Fruit fly (Drosophila melanogaster) whole organism, embryonic: ENCODE results near the gene CrzR.

ENCODE experiments used
- Bgb ChIP-seq: fragments of 200-800 bp; sonication (Bioruptor generic); IDR thresholded peaks from 2 replicates; pipeline ENCODE4 v1.3.6; 2022; ENCODE audit warnings: missing biosample characterization, missing genetic modification characterization; ENCODE audit not compliant: partially characterized antibody
- CG10321 ChIP-seq: fragments of 200-800 bp; sonication (Bioruptor generic); IDR thresholded peaks from 2 replicates; pipeline ENCODE4 v1.3.6; 2022; ENCODE audit warnings: missing biosample characterization, missing genetic modification characterization
- CG10431 ChIP-seq: fragments of 200-800 bp; sonication (Bioruptor generic); optimal IDR thresholded peaks from 3 replicates; lab custom pipeline; 2018; ENCODE audit warnings: missing biosample characterization, mild to moderate bottlenecking, missing genetic modification characterization
- CG14441 ChIP-seq: fragments of 200-800 bp; sonication (Bioruptor generic); IDR thresholded peaks from 2 replicates; pipeline ENCODE4 v1.3.6; 2022; ENCODE audit warnings: missing biosample characterization, missing genetic modification characterization
- CG1602 ChIP-seq: fragments of 200-800 bp; sonication (Bioruptor generic); optimal IDR thresholded peaks from 3 replicates; lab custom pipeline; 2016; ENCODE audit warnings: missing biosample characterization, missing genetic modification characterization
- CG1647 ChIP-seq: fragments of 200-800 bp; sonication (Bioruptor generic); optimal IDR thresholded peaks from 3 replicates; lab custom pipeline; 2016; ENCODE audit warnings: missing biosample characterization, missing genetic modification characterization
- CG18476 ChIP-seq: fragments of 200-800 bp; sonication (Bioruptor generic); optimal IDR thresholded peaks from 2 replicates; lab custom pipeline; 2016; ENCODE audit warnings: missing biosample characterization, mild to moderate bottlenecking, missing genetic modification characterization
- CG30431 ChIP-seq: fragments of 200-800 bp; sonication (Bioruptor generic); optimal IDR thresholded peaks from 2 replicates; lab custom pipeline; 2017; ENCODE audit warnings: missing biosample characterization, missing genetic modification characterization
- CG3065 ChIP-seq: fragments of 200-800 bp; sonication (Bioruptor generic); optimal IDR thresholded peaks from 2 replicates; lab custom pipeline; 2016; ENCODE audit warnings: missing biosample characterization, missing genetic modification characterization
- CG3838 ChIP-seq: fragments of 200-800 bp; sonication (Bioruptor generic); optimal IDR thresholded peaks from 3 replicates; lab custom pipeline; 2016; ENCODE audit warnings: missing biosample characterization, missing genetic modification characterization
- CG5180 ChIP-seq: fragments of 200-800 bp; sonication (Bioruptor generic); optimal IDR thresholded peaks from 3 replicates; lab custom pipeline; 2017; ENCODE audit warnings: missing biosample characterization, missing genetic modification characterization, mild to moderate bottlenecking, moderate library complexity, missing genetic modification reagents
- CG9727 ChIP-seq: fragments of 200-800 bp; sonication (Bioruptor generic); optimal IDR thresholded peaks from 3 replicates; lab custom pipeline; 2017; ENCODE audit warnings: missing biosample characterization, mild to moderate bottlenecking, missing genetic modification characterization
- D19B ChIP-seq: fragments of 200-800 bp; sonication (Bioruptor generic); optimal IDR thresholded peaks from 2 replicates; lab custom pipeline; 2017; ENCODE audit warnings: missing biosample characterization, mild to moderate bottlenecking, missing genetic modification characterization
- Dbx ChIP-seq: fragments of 200-800 bp; sonication (Bioruptor generic); IDR thresholded peaks from 3 replicates; pipeline ENCODE4 v1.3.6; 2022; ENCODE audit warnings: missing biosample characterization, missing genetic modification characterization
- Dek ChIP-seq: fragments of 200-800 bp; sonication (Bioruptor generic); optimal IDR thresholded peaks from 3 replicates; lab custom pipeline; 2019; ENCODE audit warnings: missing biosample characterization, mild to moderate bottlenecking, missing genetic modification characterization, moderate library complexity
- Dp ChIP-seq: fragments of 200-800 bp; sonication (Bioruptor generic); optimal IDR thresholded peaks from 2 replicates; lab custom pipeline; 2018; ENCODE audit warnings: missing biosample characterization, mild to moderate bottlenecking, missing genetic modification characterization, moderate library complexity
- Eip74EF ChIP-seq, 2 experiments: fragments of 200-800 bp in 1 of 2; fragments of >200 bp in 1 of 2; sonication (Bioruptor generic) in 1 of 2; optimal IDR thresholded peaks; 2 replicates each; lab custom pipeline; 2017 to 2019; ENCODE audit warnings: missing biosample characterization in 2 of 2, missing genetic modification characterization in 2 of 2, mild to moderate bottlenecking in 1 of 2, moderate library complexity in 1 of 2
- HHEX ChIP-seq: fragments of 200-800 bp; sonication (Bioruptor generic); optimal IDR thresholded peaks from 3 replicates; lab custom pipeline; 2017; ENCODE audit warnings: missing biosample characterization, mild to moderate bottlenecking, missing genetic modification characterization, missing genetic modification reagents
- HLH4C ChIP-seq: fragments of 200-800 bp; sonication (Bioruptor generic); IDR thresholded peaks from 3 replicates; pipeline ENCODE4 v1.3.6; 2022; ENCODE audit warnings: missing biosample characterization, missing genetic modification characterization; ENCODE audit not compliant: partially characterized antibody
- MESR4 ChIP-seq: fragments of 200-800 bp; sonication (Bioruptor generic); optimal IDR thresholded peaks from 2 replicates; lab custom pipeline; 2018; ENCODE audit warnings: missing biosample characterization, mild to moderate bottlenecking, missing genetic modification characterization, moderate library complexity
- Taf1 ChIP-seq: fragments of 200-800 bp; sonication (Bioruptor generic); IDR thresholded peaks from 2 replicates; pipeline ENCODE4 v1.3.6; 2022; ENCODE audit warnings: missing biosample characterization, missing genetic modification characterization
- Usf ChIP-seq: fragments of 200-800 bp; sonication (Bioruptor generic); optimal IDR thresholded peaks from 2 replicates; lab custom pipeline; 2017; ENCODE audit warnings: missing genotype, missing biosample characterization, missing genetic modification characterization
- YL-1 ChIP-seq: fragments of 200-800 bp; sonication (Bioruptor generic); optimal IDR thresholded peaks from 3 replicates; lab custom pipeline; 2017; ENCODE audit warnings: missing biosample characterization, mild to moderate bottlenecking, missing genetic modification characterization
- chm ChIP-seq: fragments of 200-800 bp; sonication (Bioruptor generic); IDR thresholded peaks from 2 replicates; pipeline ENCODE4 v1.3.6; 2022; ENCODE audit warnings: missing biosample characterization, missing genetic modification characterization
- cwo ChIP-seq: fragments of 200-800 bp; sonication (Bioruptor generic); optimal IDR thresholded peaks from 3 replicates; lab custom pipeline; 2017; ENCODE audit warnings: missing biosample characterization, missing genetic modification characterization, mild to moderate bottlenecking, moderate library complexity, missing genetic modification reagents
- eve ChIP-seq, 2 experiments: fragments of >200 bp; optimal IDR thresholded peaks; 2 replicates each; lab custom pipeline; 2017; ENCODE audit warnings: missing biosample characterization in 2 of 2, missing genetic modification characterization in 2 of 2
- exex ChIP-seq: fragments of 200-800 bp; sonication (Bioruptor generic); optimal IDR thresholded peaks from 4 replicates; lab custom pipeline; 2018; ENCODE audit warnings: missing biosample characterization, mild to moderate bottlenecking, missing genetic modification characterization, moderate library complexity
- gcm ChIP-seq: fragments of 200-800 bp; sonication (Bioruptor generic); optimal IDR thresholded peaks from 2 replicates; lab custom pipeline; 2019; ENCODE audit warnings: missing biosample characterization, mild to moderate bottlenecking, missing genetic modification characterization, moderate library complexity
- gsb-n ChIP-seq: fragments of 200-800 bp; sonication (Bioruptor generic); optimal IDR thresholded peaks from 3 replicates; lab custom pipeline; 2018; ENCODE audit warnings: missing biosample characterization, mild to moderate bottlenecking, missing genetic modification characterization
- lbe ChIP-seq: fragments of 200-800 bp; sonication (Bioruptor generic); optimal IDR thresholded peaks from 2 replicates; lab custom pipeline; 2016; ENCODE audit warnings: missing biosample characterization, mild to moderate bottlenecking, missing genetic modification characterization
- maf-S ChIP-seq: fragments of 200-800 bp; sonication (Bioruptor generic); optimal IDR thresholded peaks from 2 replicates; lab custom pipeline; 2016; ENCODE audit warnings: missing biosample characterization, missing genetic modification characterization
- nerfin-2 ChIP-seq: fragments of 200-800 bp; sonication (Bioruptor generic); IDR thresholded peaks from 2 replicates; pipeline ENCODE4 v1.3.6; 2022; ENCODE audit warnings: missing biosample characterization, missing genetic modification characterization; ENCODE audit not compliant: partially characterized antibody
- onecut ChIP-seq: fragments of 200-800 bp; sonication (Bioruptor generic); IDR thresholded peaks from 2 replicates; pipeline ENCODE4 v1.3.6; 2022; ENCODE audit warnings: missing biosample characterization, missing genetic modification characterization
- rib ChIP-seq: fragments of 200-800 bp; sonication (Bioruptor generic); IDR thresholded peaks from 2 replicates; pipeline ENCODE4 v1.3.6; 2022; ENCODE audit warnings: missing biosample characterization, missing genetic modification characterization
- scrt ChIP-seq: fragments of 200-800 bp; sonication (Bioruptor generic); optimal IDR thresholded peaks from 2 replicates; lab custom pipeline; 2018; ENCODE audit warnings: missing biosample characterization, mild to moderate bottlenecking, missing genetic modification characterization, moderate library complexity
- slou ChIP-seq: fragments of 200-800 bp; sonication (Bioruptor generic); optimal IDR thresholded peaks from 3 replicates; lab custom pipeline; 2016; ENCODE audit warnings: missing biosample characterization, missing genetic modification characterization
- slp2 ChIP-seq: fragments of 200-800 bp; sonication (Bioruptor generic); optimal IDR thresholded peaks from 2 replicates; lab custom pipeline; 2016; ENCODE audit warnings: missing biosample characterization, missing genetic modification characterization
- so ChIP-seq: fragments of 200-800 bp; sonication (Bioruptor generic); IDR thresholded peaks from 3 replicates; pipeline ENCODE4 v1.3.6; 2022; ENCODE audit warnings: missing biosample characterization, missing genetic modification characterization
- tap ChIP-seq: fragments of 200-800 bp; optimal IDR thresholded peaks from 3 replicates; lab custom pipeline; 2019; ENCODE audit warnings: missing biosample characterization, mild to moderate bottlenecking, missing genetic modification characterization, moderate library complexity
- ttk ChIP-seq: fragments of 200-800 bp; sonication (Bioruptor generic); IDR thresholded peaks from 2 replicates; pipeline ENCODE4 v2.1.2; 2022; ENCODE audit warnings: missing biosample characterization, missing genetic modification characterization
- zen2 ChIP-seq: fragments of 200-800 bp; sonication (Bioruptor generic); IDR thresholded peaks from 3 replicates; pipeline ENCODE4 v1.3.6; 2022; ENCODE audit warnings: missing biosample characterization, missing genetic modification characterization; ENCODE audit not compliant: partially characterized antibody

The CrzR gene

dm6 chr3L:12351440-12351839 lies at the start of gene CrzR:
TSS of gene CrzR (minus strand) at chr3L:12351544.
- TF ChIP-seq Taf1, result no peak
- TF ChIP-seq D19B (GFP tag; lab: Kevin White, UChicago), result no peak
- no peak for TF ChIP-seq cwo (GFP tag; lab: Kevin White, UChicago)
- TF ChIP-seq tap (tag; lab: Kevin White, UChicago), result no peak
- no peak for TF ChIP-seq eve (GFP tag; optimal IDR thresholded peaks at IDR 0.05; lab: Kevin White, UChicago)
- TF ChIP-seq rib (GFP tag; lab: Robert Waterston, UW), result no peak
- no peak for TF ChIP-seq CG3065 (GFP tag; lab: Kevin White, UChicago)
- TF ChIP-seq CG10431 (GFP tag; lab: Kevin White, UChicago), result no peak
- no peak for TF ChIP-seq CG1647 (GFP tag; lab: Kevin White, UChicago)
- no peak for TF ChIP-seq CG10321
- TF ChIP-seq gcm (GFP tag; lab: Kevin White, UChicago), result no peak
- TF ChIP-seq chm (GFP tag; lab: Robert Waterston, UW), result no peak
- no peak for TF ChIP-seq YL-1 (GFP tag; lab: Kevin White, UChicago)
- no peak for TF ChIP-seq CG9727 (GFP tag; lab: Kevin White, UChicago)
- no peak for TF ChIP-seq Bgb (GFP tag; lab: Robert Waterston, UW)
- TF ChIP-seq Dek, result no peak
- no peak for TF ChIP-seq Usf
- TF ChIP-seq maf-S (GFP tag; lab: Kevin White, UChicago), result no peak
- TF ChIP-seq Eip74EF (GFP tag; optimal IDR thresholded peaks at IDR 0.05; lab: Kevin White, UChicago), result no peak
- no peak for TF ChIP-seq CG30431 (GFP tag; lab: Kevin White, UChicago)
- TF ChIP-seq lbe (GFP tag; lab: Kevin White, UChicago), result no peak
- TF ChIP-seq Dbx (GFP tag; lab: Robert Waterston, UW), result 0 out of 3 replicates have a peak, but pooled peaks have one; percentile 11
- TF ChIP-seq slp2 (GFP tag; lab: Kevin White, UChicago), result no peak
- 0 out of 3 replicates have a peak, but pooled peaks have one; percentile 31 for TF ChIP-seq zen2
- no peak for TF ChIP-seq CG14441 (GFP tag; lab: Robert Waterston, UW)
- no peak for TF ChIP-seq Dp (GFP tag; lab: Kevin White, UChicago)
- TF ChIP-seq CG3838 (GFP tag; lab: Kevin White, UChicago), result no peak
- TF ChIP-seq so (GFP tag; lab: Robert Waterston, UW), result no peak
- peak; percentile 54 for TF ChIP-seq scrt (GFP tag; lab: Kevin White, UChicago)
- TF ChIP-seq slou (GFP tag; lab: Kevin White, UChicago), result no peak
- no peak for TF ChIP-seq HLH4C (GFP tag; lab: Robert Waterston, UW)
- TF ChIP-seq CG5180 (GFP tag; lab: Kevin White, UChicago), result peak; percentile 97
- no peak for TF ChIP-seq HHEX
- TF ChIP-seq nerfin-2 (GFP tag; lab: Robert Waterston, UW), result no peak
- no peak for TF ChIP-seq gsb-n (tag; lab: Kevin White, UChicago)
- TF ChIP-seq CG18476, result peak; percentile 48
- no peak for TF ChIP-seq MESR4 (GFP tag; lab: Kevin White, UChicago)
- no peak for TF ChIP-seq onecut (GFP tag; lab: Robert Waterston, UW)
- 0 out of 2 replicates have a peak, but pooled peaks have one; percentile 8 for TF ChIP-seq ttk (GFP tag; lab: Robert Waterston, UW)
- TF ChIP-seq CG1602 (GFP tag; lab: Kevin White, UChicago), result no peak
- TF ChIP-seq exex (tag; lab: Kevin White, UChicago), result no peak
